Worm (Caenorhabditis elegans): ENCODE results near the gene svh-1.
A peak's percentile ranks its signal among the peaks of the same experiment; 100 is the strongest.

The svh-1 gene

DNA sequence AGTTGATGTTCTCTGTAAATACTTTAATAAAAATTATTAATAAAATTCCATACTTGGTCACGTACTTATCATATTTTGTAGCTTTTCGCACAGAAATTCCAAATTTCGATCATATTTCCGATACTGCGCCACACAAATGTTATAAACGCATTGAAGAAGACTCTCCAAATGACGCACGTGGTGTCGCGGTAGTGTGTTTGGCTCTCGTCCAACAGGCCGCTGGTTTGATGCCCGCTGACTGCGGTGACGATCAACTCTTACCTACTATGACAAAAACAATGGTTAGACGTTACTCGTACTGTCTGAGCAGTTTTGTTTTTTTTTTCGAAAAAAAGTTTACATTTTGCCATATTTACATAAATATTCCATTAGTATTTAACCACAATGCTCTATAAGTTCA lies 46.4 kb downstream of the svh-1 start (continued):
- TF ChIP-seq ztf-18 (tag; optimal IDR thresholded peaks at IDR 0.05): peak; percentile 80
- TF ChIP-seq B0336.3 (GFP tag; IDR thresholded peaks at IDR 0.05): peak; percentile 50; the same call in 1 of the 2 replicates
- peak; percentile 49 for TF ChIP-seq F33H1.4 (GFP tag; IDR thresholded peaks at IDR 0.05)
- peak; percentile 61; the same call in 1 of the 2 replicates for TF ChIP-seq ceh-91 (GFP tag; IDR thresholded peaks at IDR 0.05)
- peak; percentile 75 for TF ChIP-seq attf-5 (GFP tag; optimal IDR thresholded peaks at IDR 0.05)
- TF ChIP-seq lin-54 (GFP tag; optimal IDR thresholded peaks at IDR 0.05): peak; percentile 70
- peak; percentile 91; the same call in 1 of the 2 replicates for TF ChIP-seq ceh-40 (GFP tag; IDR thresholded peaks at IDR 0.05)
- peak; percentile 56; the same call in 1 of the 2 replicates for TF ChIP-seq K11D2.4 (GFP tag; IDR thresholded peaks at IDR 0.05)
- peak; percentile 97 for TF ChIP-seq lin-26 (GFP tag; IDR thresholded peaks at IDR 0.05)
- TF ChIP-seq unc-62 (GFP tag; optimal IDR thresholded peaks at IDR 0.05): no peak
- peak; percentile 97 for TF ChIP-seq zim-3 (tag; optimal IDR thresholded peaks at IDR 0.05)
- TF ChIP-seq sptf-2 (GFP tag; optimal IDR thresholded peaks at IDR 0.05): peak; percentile 76
- peak; percentile 69 for TF ChIP-seq tlf-1 (GFP tag; optimal IDR thresholded peaks at IDR 0.05)
- peak; percentile 72 for TF ChIP-seq snpc-1.1 (tag; optimal IDR thresholded peaks at IDR 0.05; ENCODE audit: insufficient read depth)
- TF ChIP-seq aptf-2 (GFP tag; conservative IDR thresholded peaks at IDR 0.05): no peak
- no peak for TF ChIP-seq ztf-3 (GFP tag; optimal IDR thresholded peaks at IDR 0.05)
- TF ChIP-seq rcor-1 (GFP tag; IDR thresholded peaks at IDR 0.05): peak; percentile 71
- peak; percentile 96 for TF ChIP-seq nhr-90 (tag; optimal IDR thresholded peaks at IDR 0.05)
- peak; percentile 55 for TF ChIP-seq B0035.1 (tag; optimal IDR thresholded peaks at IDR 0.05)
- TF ChIP-seq B0261.1 (tag; optimal IDR thresholded peaks at IDR 0.05): peak; percentile 91
- TF ChIP-seq F23B12.7 (tag; optimal IDR thresholded peaks at IDR 0.05; ENCODE audit: insufficient read depth): peak; percentile 92
- no peak for TF ChIP-seq bed-1 (GFP tag; IDR thresholded peaks at IDR 0.05)
- no peak for TF ChIP-seq madf-8 (GFP tag; conservative IDR thresholded peaks at IDR 0.05)
- TF ChIP-seq unc-130 (GFP tag; optimal IDR thresholded peaks at IDR 0.05): peak; percentile 77
- peak; percentile 81 for TF ChIP-seq F10E7.11 (tag; optimal IDR thresholded peaks at IDR 0.05)
- TF ChIP-seq ama-1 (optimal IDR thresholded peaks at IDR 0.05): no peak
- peak; percentile 69 to 96 for TF ChIP-seq ama-1 (GFP tag; optimal IDR thresholded peaks at IDR 0.05)
- TF ChIP-seq mxl-1 (tag; optimal IDR thresholded peaks at IDR 0.05): peak; percentile 91
- TF ChIP-seq Y53G8AR.9 (GFP tag; conservative IDR thresholded peaks at IDR 0.05): 0 out of 2 replicates have a peak, but pooled peaks have one; percentile 35
- no peak; the same call in 1 of the 2 replicates for TF ChIP-seq mcd-1 (GFP tag; IDR thresholded peaks at IDR 0.05)
- TF ChIP-seq ccch-3 (GFP tag; optimal IDR thresholded peaks at IDR 0.05): peak; percentile 1
- no peak for TF ChIP-seq egl-18 (GFP tag; IDR thresholded peaks at IDR 0.05)
- TF ChIP-seq snpc-3.4 (tag; optimal IDR thresholded peaks at IDR 0.05): peak; percentile 69
- peak; percentile 67; the same call in 1 of the 2 replicates for TF ChIP-seq Y56A3A.18 (GFP tag; IDR thresholded peaks at IDR 0.05)
- peak; percentile 92 to 96 for TF ChIP-seq rec-8 (tag; optimal IDR thresholded peaks at IDR 0.05)
- TF ChIP-seq ekl-4 (GFP tag; IDR thresholded peaks at IDR 0.05): peak; percentile 56; the same call in 1 of the 2 replicates
- TF ChIP-seq dpl-1 (GFP tag; optimal IDR thresholded peaks at IDR 0.05): no peak
- TF ChIP-seq F55B11.4 (tag; optimal IDR thresholded peaks at IDR 0.05; ENCODE audit: borderline replicate concordance, insufficient read depth): no peak
- TF ChIP-seq C06A6.2 (GFP tag; conservative IDR thresholded peaks at IDR 0.05): peak; percentile 29; the same call in 1 of the 2 replicates
- TF ChIP-seq akir-1 (GFP tag; optimal IDR thresholded peaks at IDR 0.05): peak; percentile 19
- TF ChIP-seq F37B4.10 (GFP tag; IDR thresholded peaks at IDR 0.05): no peak
- peak; percentile 85 for TF ChIP-seq madf-10 (tag; optimal IDR thresholded peaks at IDR 0.05)
- 0 out of 2 replicates have a peak, but pooled peaks have one; percentile 35 for TF ChIP-seq cebp-2 (GFP tag; IDR thresholded peaks at IDR 0.05)
- TF ChIP-seq chd-7 (tag; optimal IDR thresholded peaks at IDR 0.05): no peak
- peak; percentile 88 for TF ChIP-seq F49E8.2 (tag; optimal IDR thresholded peaks at IDR 0.05; ENCODE audit: insufficient read depth)
- peak; percentile 86 for TF ChIP-seq nfyb-1 (GFP tag; IDR thresholded peaks at IDR 0.05)
- peak; percentile 79 for TF ChIP-seq pbrm-1 (GFP tag; IDR thresholded peaks at IDR 0.05)
- peak; percentile 77 for TF ChIP-seq D2030.7 (GFP tag; IDR thresholded peaks at IDR 0.05)
